Fruit fly (Drosophila melanogaster) whole organism, wandering third instar larva: Measurements from ENCODE around the gene P5CDh2.

Experiments
- CG32264 ChIP-seq: fragments of 200-800 bp; sonication (Bioruptor generic); optimal IDR thresholded peaks from 2 replicates; lab custom pipeline; 2016; ENCODE audit warnings: missing biosample characterization, missing genetic modification characterization
- HLH106 ChIP-seq: fragments of 200-800 bp; optimal IDR thresholded peaks from 3 replicates; lab custom pipeline; 2019; ENCODE audit warnings: missing biosample characterization, mild to moderate bottlenecking, missing genetic modification characterization, moderate library complexity

- TF ChIP-seq CG32264 (GFP tag; lab: Kevin White, UChicago) (no peak), HLH106 (tag; lab: Kevin White, UChicago) (no peak)
Measured at dm6 chr3R:21834234-21835070, 43.3 kb upstream of the P5CDh2 start.
